Fruit fly (Drosophila melanogaster): ENCODE data around the gene Ir75d.
A peak's percentile ranks its signal among the peaks of the same experiment; 100 is the strongest.

The Ir75d gene

DNA sequence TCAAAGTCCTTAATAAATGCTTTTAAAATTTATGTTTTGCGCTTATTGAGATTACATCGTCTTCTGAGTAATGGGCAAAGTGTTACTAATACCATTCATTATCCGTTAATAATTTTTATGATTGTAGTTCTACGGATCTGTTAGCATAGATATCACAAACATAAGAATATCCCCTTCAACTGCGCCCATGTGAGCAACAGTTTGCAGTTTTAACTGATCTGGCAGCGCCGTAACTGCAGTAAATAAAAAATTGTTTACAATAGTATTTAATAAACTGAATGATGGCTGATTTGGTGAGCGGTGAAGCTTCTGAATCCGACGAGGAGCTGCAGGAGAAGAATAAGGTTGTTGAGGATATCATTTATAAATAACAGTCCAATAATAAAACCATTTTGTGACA, 41.0 kb downstream of the Ir75d start, which contains the start of gene Blos3 (continued):
- TF ChIP-seq lz (GFP tag; optimal IDR thresholded peaks at IDR 0.05) (peak; percentile 69), vri (GFP tag; optimal IDR thresholded peaks at IDR 0.05) (no peak), pdm3 (GFP tag; optimal IDR thresholded peaks at IDR 0.05) (no peak), topi (GFP tag; optimal IDR thresholded peaks at IDR 0.05) (no peak), CG7368 (GFP tag; optimal IDR thresholded peaks at IDR 0.05) (no peak), Ets96B (tag; optimal IDR thresholded peaks at IDR 0.05) (peak; percentile 20), CG10631 (GFP tag; optimal IDR thresholded peaks at IDR 0.05) (peak; percentile 78), CG3032 (tag; optimal IDR thresholded peaks at IDR 0.05) (peak; percentile 40), net (GFP tag; optimal IDR thresholded peaks at IDR 0.05) (no peak), CG3919 (GFP tag; optimal IDR thresholded peaks at IDR 0.05) (no peak), fd59A (GFP tag; optimal IDR thresholded peaks at IDR 0.05) (no peak), Gug (GFP tag; IDR thresholded peaks at IDR 0.05) (no peak), CG32006 (GFP tag; optimal IDR thresholded peaks at IDR 0.05) (no peak), CG4318 (GFP tag; optimal IDR thresholded peaks at IDR 0.05) (no peak), CG8319 (GFP tag; optimal IDR thresholded peaks at IDR 0.05) (peak; percentile 11), esn (GFP tag; optimal IDR thresholded peaks at IDR 0.05) (peak; percentile 80), Lpt (GFP tag; optimal IDR thresholded peaks at IDR 0.05) (no peak), CG11294 (GFP tag; IDR thresholded peaks at IDR 0.05) (no peak), salr (GFP tag; optimal IDR thresholded peaks at IDR 0.05) (no peak), cyc (GFP tag; optimal IDR thresholded peaks at IDR 0.05) (peak; percentile 63), CG31627 (GFP tag; optimal IDR thresholded peaks at IDR 0.05) (peak; percentile 77), Eip93F (GFP tag; optimal IDR thresholded peaks at IDR 0.05) (peak; percentile 16), Met (GFP tag; optimal IDR thresholded peaks at IDR 0.05) (no peak), acj6 (GFP tag; optimal IDR thresholded peaks at IDR 0.05) (peak; percentile 52), Hr39 (GFP tag; optimal IDR thresholded peaks at IDR 0.05) (peak; percentile 68), eg (GFP tag; IDR thresholded peaks at IDR 0.05) (no peak; the same call in 2 of the 3 replicates), CG6163 (GFP tag; IDR thresholded peaks at IDR 0.05) (no peak; the same call in 2 of the 3 replicates)

DNA sequence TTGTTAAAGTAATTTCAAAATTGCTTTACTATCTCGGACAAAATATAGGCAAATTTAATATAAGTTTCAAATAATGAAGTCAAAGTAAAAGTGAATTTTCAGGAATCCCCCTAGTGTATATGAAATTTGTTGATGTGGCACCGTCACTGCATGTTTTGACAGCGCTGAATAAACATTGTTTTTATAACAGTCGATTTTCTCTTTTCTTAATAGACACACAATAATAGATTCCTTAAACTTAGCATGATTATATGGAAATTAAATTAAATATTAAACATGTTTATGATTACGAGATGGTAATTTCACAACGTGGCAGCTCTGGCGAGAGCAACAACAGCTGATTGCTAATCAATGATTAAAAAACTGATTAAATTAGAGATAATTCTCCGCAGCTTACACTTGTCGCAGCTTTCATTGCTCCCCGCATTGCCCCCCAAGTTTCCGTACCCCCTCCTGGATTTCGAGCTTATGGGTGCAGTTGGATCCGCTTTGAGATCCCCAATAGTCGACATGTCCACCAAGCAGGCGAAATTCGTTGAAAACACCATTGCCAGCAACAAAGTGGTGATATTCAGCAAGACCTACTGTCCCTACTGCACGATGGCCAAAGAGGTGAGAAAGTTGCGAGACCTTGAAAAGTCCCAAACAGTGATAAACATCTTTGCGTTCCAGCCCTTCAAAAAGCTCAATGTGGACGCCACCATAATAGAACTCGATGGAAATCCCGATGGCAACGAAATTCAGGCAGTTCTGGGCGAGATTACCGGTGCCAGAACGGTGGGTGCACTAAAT, 41.8 kb downstream of the Ir75d start, which contains the start of gene Grx1:
TSS of gene Grx1 (plus strand) at position 196 of the 792 bp plus-strand sequence.
- TF ChIP-seq Sox102F (GFP tag; optimal IDR thresholded peaks at IDR 0.05) (peak; percentile 61), Eip78C (GFP tag) (peak; percentile 81), CG6163 (GFP tag; IDR thresholded peaks at IDR 0.05) (peak; percentile 66), CG8319 (GFP tag; optimal IDR thresholded peaks at IDR 0.05) (peak; percentile 9), CG32006 (GFP tag; optimal IDR thresholded peaks at IDR 0.05) (peak; percentile 46), CG7368 (GFP tag; optimal IDR thresholded peaks at IDR 0.05) (no peak), CG1621 (tag; optimal IDR thresholded peaks at IDR 0.05) (no peak), Blimp-1 (GFP tag; optimal IDR thresholded peaks at IDR 0.05) (peak; percentile 68), Sox15 (GFP tag; optimal IDR thresholded peaks at IDR 0.05) (no peak), dsx (GFP tag; optimal IDR thresholded peaks at IDR 0.05; ENCODE audit: poor library complexity, severe bottlenecking) (peak; percentile 64), lz (GFP tag; optimal IDR thresholded peaks at IDR 0.05) (peak; percentile 70), Sox14 (GFP tag; optimal IDR thresholded peaks at IDR 0.05) (peak; percentile 47), net (GFP tag; optimal IDR thresholded peaks at IDR 0.05) (peak; percentile 58), CG9139 (GFP tag; optimal IDR thresholded peaks at IDR 0.05) (no peak), Lpt (GFP tag; optimal IDR thresholded peaks at IDR 0.05) (peak; percentile 48), CG8632 (GFP tag; optimal IDR thresholded peaks at IDR 0.05) (peak; percentile 47), fkh (GFP tag; optimal IDR thresholded peaks at IDR 0.05) (peak; percentile 84), eg (GFP tag; IDR thresholded peaks at IDR 0.05) (peak; percentile 49; the same call in 2 of the 3 replicates), svp (GFP tag) (peak; percentile 64), Ets96B (tag; optimal IDR thresholded peaks at IDR 0.05) (peak; percentile 43), CG11902 (GFP tag; optimal IDR thresholded peaks at IDR 0.05) (peak; percentile 26), CG31627 (GFP tag; optimal IDR thresholded peaks at IDR 0.05) (peak; percentile 36), achi (GFP tag; optimal IDR thresholded peaks at IDR 0.05) (peak; percentile 87), ss (GFP tag; optimal IDR thresholded peaks at IDR 0.05) (no peak), topi (GFP tag; optimal IDR thresholded peaks at IDR 0.05) (peak; percentile 40), Hr4 (GFP tag; optimal IDR thresholded peaks at IDR 0.05) (peak; percentile 63), OdsH (GFP tag; optimal IDR thresholded peaks at IDR 0.05) (peak; percentile 64), fd85E (GFP tag; optimal IDR thresholded peaks at IDR 0.05) (no peak), CG6854 (GFP tag; optimal IDR thresholded peaks at IDR 0.05) (no peak), acj6 (GFP tag; optimal IDR thresholded peaks at IDR 0.05) (peak; percentile 58), vri (GFP tag; optimal IDR thresholded peaks at IDR 0.05) (peak; percentile 61), esn (GFP tag; optimal IDR thresholded peaks at IDR 0.05) (peak; percentile 62), CG34406 (GFP tag; optimal IDR thresholded peaks at IDR 0.05) (peak; percentile 48), CG10631 (GFP tag; optimal IDR thresholded peaks at IDR 0.05) (peak; percentile 50), pdm3 (GFP tag; optimal IDR thresholded peaks at IDR 0.05) (peak; percentile 76), dac (GFP tag; optimal IDR thresholded peaks at IDR 0.05) (no peak)
